Worm (Caenorhabditis elegans) whole organism, L4 larva: ENCODE data around the gene idpb-2.

Experiments used
- F26F4.8 ChIP-seq: fragments of 200-800 bp; sonication (Bioruptor generic); conservative IDR thresholded peaks from 2 replicates; pipeline ENCODE4 v1.3.6; 2022; ENCODE audit warnings: missing genetic modification characterization, missing compliant biosample characterization
- F37D6.2 ChIP-seq: sonication (generic microtip); optimal IDR thresholded peaks from 2 replicates; lab custom pipeline; 2016; ENCODE audit warnings: mild to moderate bottlenecking, missing genetic modification characterization, missing compliant biosample characterization
- T26A8.4 ChIP-seq: fragments of 200-800 bp; sonication (Bioruptor generic); IDR thresholded peaks from 2 replicates; pipeline ENCODE4 v1.3.6; 2022; ENCODE audit warnings: missing genetic modification characterization, missing compliant biosample characterization
- Y105C5A.15 ChIP-seq: fragments of 200-800 bp; sonication (Bioruptor generic); IDR thresholded peaks from 2 replicates; pipeline ENCODE4 v1.3.6; 2022; ENCODE audit warnings: missing genetic modification characterization, missing compliant biosample characterization
- Y5F2A.4 ChIP-seq: fragments of 200-800 bp; sonication (Bioruptor generic); optimal IDR thresholded peaks from 2 replicates; lab custom pipeline; 2018; ENCODE audit warnings: mild to moderate bottlenecking, missing genetic modification characterization, missing compliant biosample characterization
- Y75B8A.6 ChIP-seq: fragments of 200-800 bp; sonication (Bioruptor generic); IDR thresholded peaks from 2 replicates; pipeline ENCODE4 v1.3.6; 2022; ENCODE audit warnings: missing genetic modification reagents, missing genetic modification characterization, missing compliant biosample characterization
- ZK337.2 ChIP-seq: fragments of 200-800 bp; sonication (Bioruptor generic); IDR thresholded peaks from 2 replicates; pipeline ENCODE4 v1.3.6; 2022; ENCODE audit warnings: missing genetic modification reagents, missing genetic modification characterization, missing compliant biosample characterization
- arid-1 ChIP-seq: fragments of 200-800 bp; sonication (Bioruptor generic); conservative IDR thresholded peaks from 2 replicates; pipeline ENCODE4 v1.3.6; 2022; ENCODE audit warnings: missing genetic modification reagents, missing genetic modification characterization, missing compliant biosample characterization
- attf-4 ChIP-seq: sonication (generic microtip); optimal IDR thresholded peaks from 3 replicates; lab custom pipeline; 2017; ENCODE audit warnings: missing biosample characterization, missing genetic modification characterization
- ceh-62 ChIP-seq: sonication (generic microtip); optimal IDR thresholded peaks from 2 replicates; lab custom pipeline; 2017; ENCODE audit warnings: missing biosample characterization, missing genetic modification characterization
- ceh-82 ChIP-seq: sonication (generic microtip); optimal IDR thresholded peaks from 2 replicates; lab custom pipeline; 2017; ENCODE audit warnings: missing biosample characterization, missing genetic modification characterization
- ces-1 ChIP-seq: fragments of 150-350 bp; sonication (generic microtip); optimal IDR thresholded peaks from 4 replicates; lab custom pipeline; 2014; ENCODE audit warnings: missing biosample characterization, missing genetic modification reagents, missing genetic modification characterization
- daf-12 ChIP-seq: fragments of 150-350 bp; optimal IDR thresholded peaks from 2 replicates; lab custom pipeline; 2014; ENCODE audit warnings: missing biosample characterization, missing genetic modification reagents, missing genetic modification characterization
- daf-8 ChIP-seq: fragments of 200-800 bp; sonication (Bioruptor generic); IDR thresholded peaks from 2 replicates; pipeline ENCODE4 v1.3.6; 2022; ENCODE audit warnings: missing genetic modification characterization, missing compliant biosample characterization
- dmd-8 ChIP-seq: fragments of 200-800 bp; sonication (Bioruptor generic); IDR thresholded peaks from 2 replicates; pipeline ENCODE4 v1.3.6; 2022; ENCODE audit warnings: missing genetic modification characterization, missing compliant biosample characterization
- dmd-9 ChIP-seq: fragments of 200-800 bp; sonication (Bioruptor generic); IDR thresholded peaks from 2 replicates; pipeline ENCODE4 v1.3.6; 2022; ENCODE audit warnings: missing genetic modification reagents, missing genetic modification characterization, missing compliant biosample characterization
- dve-1 ChIP-seq: sonication (generic microtip); optimal IDR thresholded peaks from 2 replicates; lab custom pipeline; 2017; ENCODE audit warnings: antibody characterized with exemption, mild to moderate bottlenecking, missing genetic modification characterization, missing compliant biosample characterization; ENCODE audit not compliant: insufficient read depth
- hif-1 ChIP-seq, 2 experiments: sonication (generic microtip); optimal IDR thresholded peaks; 2 replicates each; lab custom pipeline; 2016 to 2017; ENCODE audit warnings: missing compliant biosample characterization in 2 of 2, missing genetic modification characterization in 2 of 2, missing genetic modification reagents in 2 of 2, missing genotype in 2 of 2, mild to moderate bottlenecking in 1 of 2
- hmg-1.1 ChIP-seq: fragments of 200-800 bp; sonication (Bioruptor generic); IDR thresholded peaks from 2 replicates; pipeline ENCODE4 v1.3.6; 2022; ENCODE audit warnings: missing genetic modification reagents, missing genetic modification characterization, missing compliant biosample characterization
- jun-1 ChIP-seq: fragments of 150-350 bp; optimal IDR thresholded peaks from 2 replicates; lab custom pipeline; 2014; ENCODE audit warnings: missing biosample characterization, missing genetic modification reagents, missing genetic modification characterization
- lin-1 ChIP-seq: fragments of 200-800 bp; sonication (Bioruptor generic); IDR thresholded peaks from 2 replicates; pipeline ENCODE4 v1.3.6; 2022; ENCODE audit warnings: missing genetic modification reagents, missing genetic modification characterization, missing compliant biosample characterization
- lin-13 ChIP-seq: fragments of 150-350 bp; optimal IDR thresholded peaks from 2 replicates; lab custom pipeline; 2014; ENCODE audit warnings: missing biosample characterization, missing genetic modification reagents, missing genetic modification characterization
- lin-38 ChIP-seq: fragments of 200-800 bp; sonication (Bioruptor generic); IDR thresholded peaks from 2 replicates; pipeline ENCODE4 v1.3.6; 2022; ENCODE audit warnings: missing genetic modification reagents, missing genetic modification characterization, missing compliant biosample characterization
- lin-39 ChIP-seq: fragments of 150-350 bp; optimal IDR thresholded peaks from 2 replicates; lab custom pipeline; 2014; ENCODE audit warnings: missing biosample characterization, missing genetic modification reagents, missing genetic modification characterization
- lir-3 ChIP-seq: sonication (generic microtip); optimal IDR thresholded peaks from 2 replicates; lab custom pipeline; 2016; ENCODE audit warnings: mild to moderate bottlenecking, missing genetic modification characterization, missing compliant biosample characterization
- mdl-1 ChIP-seq, 2 experiments: fragments of 150-350 bp in 1 of 2; sonication (generic microtip) in 1 of 2; optimal IDR thresholded peaks; 2 replicates each; lab custom pipeline; 2014 to 2017; ENCODE audit warnings: missing biosample characterization in 2 of 2, missing genetic modification characterization in 2 of 2
- mdt-29 ChIP-seq: fragments of 200-800 bp; sonication (Bioruptor generic); IDR thresholded peaks from 2 replicates; pipeline ENCODE4 v1.3.6; 2022; ENCODE audit warnings: missing genetic modification reagents, missing genetic modification characterization, missing compliant biosample characterization
- mep-1 ChIP-seq: fragments of 150-350 bp; sonication (generic microtip); optimal IDR thresholded peaks from 3 replicates; lab custom pipeline; 2014; ENCODE audit warnings: missing biosample characterization, missing genetic modification characterization
- mxl-2 ChIP-seq: fragments of 200-800 bp; sonication (Bioruptor generic); conservative IDR thresholded peaks from 2 replicates; pipeline ENCODE4 v1.3.6; 2022; ENCODE audit warnings: missing genetic modification reagents, missing genetic modification characterization, missing compliant biosample characterization
- mxl-3 ChIP-seq: fragments of 200-800 bp; sonication (Bioruptor generic); optimal IDR thresholded peaks from 2 replicates; lab custom pipeline; 2018; ENCODE audit warnings: mild to moderate bottlenecking, missing genetic modification characterization, missing compliant biosample characterization
- nhr-25 ChIP-seq: sonication (generic microtip); optimal IDR thresholded peaks from 2 replicates; lab custom pipeline; 2017; ENCODE audit warnings: missing genetic modification characterization, mild to moderate bottlenecking, missing compliant biosample characterization, antibody characterized with exemption, moderate library complexity, borderline replicate concordance; ENCODE audit not compliant: insufficient read depth
- nhr-41 ChIP-seq: fragments of 200-800 bp; sonication (Bioruptor generic); IDR thresholded peaks from 2 replicates; pipeline ENCODE4 v1.3.6; 2022; ENCODE audit warnings: missing genetic modification reagents, missing genetic modification characterization, missing compliant biosample characterization
- nhr-42 ChIP-seq: fragments of 200-800 bp; sonication (Bioruptor generic); IDR thresholded peaks from 2 replicates; pipeline ENCODE4 v1.3.6; 2022; ENCODE audit warnings: missing genetic modification characterization, missing compliant biosample characterization
- nhr-76 ChIP-seq: fragments of 150-350 bp; optimal IDR thresholded peaks from 2 replicates; lab custom pipeline; 2014; ENCODE audit warnings: missing biosample characterization, missing genetic modification characterization
- pha-4 ChIP-seq, 2 experiments: fragments of 150-350 bp in 1 of 2; fragments of 200-800 bp in 1 of 2; sonication (Bioruptor generic) in 1 of 2; IDR thresholded peaks in 1 of 2; optimal IDR thresholded peaks in 1 of 2; 2 replicates each; pipeline versions ENCODE4 v1.3.6 to Lab custom; 2014 to 2022; ENCODE audit warnings: missing genetic modification characterization in 2 of 2, missing genetic modification reagents in 2 of 2, missing biosample characterization in 1 of 2, missing compliant biosample characterization in 1 of 2
- saeg-2 ChIP-seq: fragments of 200-800 bp; sonication (Bioruptor generic); IDR thresholded peaks from 2 replicates; pipeline ENCODE4 v1.3.6; 2022; ENCODE audit warnings: missing genetic modification reagents, missing genetic modification characterization, missing compliant biosample characterization
- sdz-12 ChIP-seq: fragments of 200-800 bp; sonication (Bioruptor generic); optimal IDR thresholded peaks from 2 replicates; lab custom pipeline; 2018; ENCODE audit warnings: mild to moderate bottlenecking, missing genetic modification characterization, missing compliant biosample characterization
- snpc-1.2 ChIP-seq: fragments of 200-800 bp; sonication (Bioruptor generic); IDR thresholded peaks from 2 replicates; pipeline ENCODE4 v1.3.6; 2022; ENCODE audit warnings: missing genetic modification reagents, missing genetic modification characterization, missing compliant biosample characterization
- snpc-4 ChIP-seq: fragments of 150-350 bp; optimal IDR thresholded peaks from 2 replicates; lab custom pipeline; 2014; ENCODE audit warnings: missing biosample characterization, missing genetic modification characterization
- spr-1 ChIP-seq: sonication (generic microtip); optimal IDR thresholded peaks from 2 replicates; lab custom pipeline; 2016; ENCODE audit warnings: mild to moderate bottlenecking, missing genetic modification characterization, missing compliant biosample characterization
- tag-97 ChIP-seq: fragments of 200-800 bp; sonication (Bioruptor generic); IDR thresholded peaks from 2 replicates; pipeline ENCODE4 v1.3.6; 2022; ENCODE audit warnings: missing genetic modification characterization, missing compliant biosample characterization
- unc-130 ChIP-seq: sonication (generic microtip); optimal IDR thresholded peaks from 2 replicates; lab custom pipeline; 2016; ENCODE audit warnings: missing genetic modification reagents, missing genetic modification characterization, missing compliant biosample characterization
- unc-62 ChIP-seq, 3 experiments: fragments of 150-350 bp in 1 of 3; sonication (generic microtip); optimal IDR thresholded peaks in 2 of 3; peaks in 1 of 3; 1 replicate in 1 of 3; 2 replicates in 2 of 3; lab custom pipeline; 2014 to 2017; ENCODE audit warnings: missing biosample characterization in 3 of 3, missing genetic modification characterization in 3 of 3, missing genetic modification reagents in 3 of 3, missing genotype in 1 of 3
- vab-7 ChIP-seq: fragments of 200-800 bp; sonication (Bioruptor generic); IDR thresholded peaks from 2 replicates; pipeline ENCODE4 v1.3.6; 2022; ENCODE audit warnings: missing genetic modification reagents, missing genetic modification characterization, missing compliant biosample characterization
- zag-1 ChIP-seq: fragments of 150-350 bp; optimal IDR thresholded peaks from 2 replicates; lab custom pipeline; 2014; ENCODE audit warnings: missing biosample characterization, missing genetic modification characterization
- zip-11 ChIP-seq: fragments of 200-800 bp; sonication (Bioruptor generic); IDR thresholded peaks from 2 replicates; pipeline ENCODE4 v1.3.6; 2022; ENCODE audit warnings: missing genetic modification characterization, missing compliant biosample characterization
- ztf-7 ChIP-seq: fragments of 150-350 bp; optimal IDR thresholded peaks from 2 replicates; lab custom pipeline; 2014; ENCODE audit warnings: missing biosample characterization, missing genetic modification characterization

The idpb-2 gene

DNA sequence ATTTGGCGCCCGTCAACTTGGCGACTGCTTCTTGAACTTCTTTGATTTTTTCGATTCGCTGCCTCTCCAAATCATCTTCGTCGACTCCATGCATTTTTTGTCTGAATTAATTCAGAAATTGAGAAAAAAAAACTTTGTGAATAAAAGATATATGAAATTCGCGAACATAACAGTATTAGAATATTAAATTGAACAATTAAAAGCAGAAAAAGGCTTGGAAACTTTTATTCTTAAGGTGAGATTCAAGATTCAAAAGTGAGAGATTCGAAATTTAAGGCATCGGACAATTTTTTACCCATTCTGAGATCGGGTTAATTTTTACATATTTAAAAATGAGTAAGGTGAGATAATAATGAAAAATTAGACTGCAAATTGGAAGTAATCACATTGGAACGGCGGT is 35.5 kb downstream of the idpb-2 start, which contains the start of gene F33G12.3 (continued):
- TF ChIP-seq pha-4 (GFP tag; IDR thresholded peaks at IDR 0.05; lab: Robert Waterston, UW) (no peak), pha-4 (tag; optimal IDR thresholded peaks at IDR 0.05; lab: Kevin White, UChicago) (no peak), attf-4 (tag; lab: Kevin White, UChicago) (no peak)

DNA sequence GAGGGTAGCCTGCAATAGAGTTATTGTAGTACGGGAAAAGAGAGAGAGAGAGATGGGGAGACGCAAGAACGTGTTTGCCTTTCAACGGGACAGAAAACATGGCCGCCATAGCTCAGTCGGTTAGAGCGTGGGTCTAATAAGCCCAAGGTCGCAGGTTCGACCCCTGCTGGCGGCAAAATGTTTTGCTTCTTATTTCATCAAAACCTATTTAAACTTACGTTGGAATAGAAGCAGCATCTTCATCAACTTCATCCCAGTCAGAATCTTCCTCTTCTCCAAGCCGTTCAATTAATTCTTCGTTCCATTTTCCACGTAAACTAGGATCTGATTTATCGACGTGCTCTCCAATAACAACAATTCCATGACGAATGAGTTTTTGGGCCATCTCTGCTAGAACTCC is 36.8 kb downstream of the idpb-2 start:
- TF ChIP-seq Y75B8A.6 (GFP tag; lab: Robert Waterston, UW): peak; percentile 81; the same call in 1 of the 2 replicates
- peak; percentile 60 for TF ChIP-seq lin-13
- peak; percentile 78 for TF ChIP-seq dmd-9 (GFP tag; lab: Robert Waterston, UW)
- TF ChIP-seq arid-1 (GFP tag; lab: Robert Waterston, UW): peak; percentile 84
- no peak for TF ChIP-seq F37D6.2
- peak; percentile 75 for TF ChIP-seq spr-1 (tag; lab: Kevin White, UChicago)
- TF ChIP-seq nhr-41 (GFP tag; lab: Robert Waterston, UW): peak; percentile 81
- no peak for TF ChIP-seq daf-12 (tag; lab: Kevin White, UChicago)
- no peak for TF ChIP-seq ceh-62 (tag; lab: Kevin White, UChicago)
- no peak for TF ChIP-seq ZK337.2 (GFP tag; lab: Robert Waterston, UW)
- peak; percentile 84 for TF ChIP-seq lin-38 (GFP tag; lab: Robert Waterston, UW)
- TF ChIP-seq dmd-8 (GFP tag; lab: Robert Waterston, UW): peak; percentile 83
- TF ChIP-seq ceh-82 (tag; lab: Kevin White, UChicago): no peak
- peak; percentile 64 for TF ChIP-seq mep-1 (tag; lab: Kevin White, UChicago)
- TF ChIP-seq Y5F2A.4 (GFP tag; lab: Kevin White, UChicago): peak; percentile 80
- peak; percentile 82 for TF ChIP-seq sdz-12 (GFP tag; lab: Kevin White, UChicago)
- TF ChIP-seq nhr-76 (tag; lab: Kevin White, UChicago): no peak
- TF ChIP-seq zip-11 (GFP tag; lab: Robert Waterston, UW): peak; percentile 69; the same call in 1 of the 2 replicates
- peak; percentile 70 for TF ChIP-seq nhr-25
- no peak for TF ChIP-seq tag-97 (GFP tag; lab: Robert Waterston, UW)
- TF ChIP-seq vab-7: peak; percentile 86
- TF ChIP-seq ces-1 (GFP tag; lab: Kevin White, UChicago): no peak
- TF ChIP-seq mdt-29 (GFP tag; lab: Robert Waterston, UW): no peak
- 0 out of 2 replicates have a peak, but pooled peaks have one; percentile 48 for TF ChIP-seq saeg-2
- peak; percentile 26 for TF ChIP-seq dve-1
- peak in 1 of 2 experiments; percentile 25 for TF ChIP-seq mdl-1 (tag; optimal IDR thresholded peaks at IDR 0.05; lab: Kevin White, UChicago)
- TF ChIP-seq ztf-7: peak; percentile 65
- peak; percentile 87 for TF ChIP-seq snpc-1.2
- peak; percentile 90 for TF ChIP-seq hmg-1.1
- TF ChIP-seq T26A8.4: peak; percentile 84
- TF ChIP-seq lin-39 (tag; lab: Kevin White, UChicago): no peak
- peak; percentile 17 to 59 for TF ChIP-seq hif-1 (tag; optimal IDR thresholded peaks at IDR 0.05; lab: Kevin White, UChicago)
- TF ChIP-seq nhr-42: peak; percentile 87
- TF ChIP-seq unc-62 (GFP tag; optimal IDR thresholded peaks at IDR 0.05 in 1 of 2; lab: Kevin White, UChicago): peak in 1 of 2 experiments; percentile 80
- TF ChIP-seq unc-62 (tag; optimal IDR thresholded peaks at IDR 0.05; lab: Kevin White, UChicago): no peak
- TF ChIP-seq F26F4.8: peak; percentile 72; the same call in 1 of the 2 replicates
- 0 out of 2 replicates have a peak, but pooled peaks have one; percentile 21 for TF ChIP-seq daf-8 (GFP tag; lab: Robert Waterston, UW)
- no peak for TF ChIP-seq snpc-4 (tag; lab: Kevin White, UChicago)
- peak; percentile 86; the same call in 1 of the 2 replicates for TF ChIP-seq Y105C5A.15 (GFP tag; lab: Robert Waterston, UW)
- peak; percentile 70; the same call in 1 of the 2 replicates for TF ChIP-seq lin-1 (GFP tag; lab: Robert Waterston, UW)
- peak; percentile 65 for TF ChIP-seq jun-1 (tag; lab: Kevin White, UChicago)
- peak; percentile 15 for TF ChIP-seq lir-3 (tag; lab: Kevin White, UChicago)
- no peak for TF ChIP-seq zag-1
- 0 out of 2 replicates have a peak, but pooled peaks have one; percentile 31 for TF ChIP-seq mxl-2 (GFP tag; lab: Robert Waterston, UW)
- peak; percentile 72 for TF ChIP-seq unc-130 (GFP tag; lab: Kevin White, UChicago)
- TF ChIP-seq mxl-3 (GFP tag; lab: Kevin White, UChicago): peak; percentile 59
